Worm (Caenorhabditis elegans) whole organism, L2 larva: ENCODE measurements around the gene fbxa-56.

ENCODE experiments used
- F13H6.1 ChIP-seq: sonication (generic microtip); optimal IDR thresholded peaks from 2 replicates; lab custom pipeline; 2016; ENCODE audit warnings: missing genetic modification characterization, missing compliant biosample characterization
- R02D3.7 ChIP-seq: fragments of 150-350 bp; optimal IDR thresholded peaks from 2 replicates; lab custom pipeline; 2014; ENCODE audit warnings: missing biosample characterization, missing genetic modification characterization
- ama-1 ChIP-seq: fragments of 150-350 bp; optimal IDR thresholded peaks from 2 replicates; lab custom pipeline; 2018; ENCODE audit warnings: inconsistent platforms
- lin-11 ChIP-seq: fragments of 150-350 bp; sonication (generic microtip); optimal IDR thresholded peaks from 2 replicates; lab custom pipeline; 2014; ENCODE audit warnings: missing biosample characterization, missing genetic modification characterization, inconsistent platforms, mixed read lengths
- nhr-11 ChIP-seq: fragments of 150-350 bp; optimal IDR thresholded peaks from 2 replicates; lab custom pipeline; 2014; ENCODE audit warnings: missing biosample characterization, missing genetic modification characterization
- nhr-12 ChIP-seq: fragments of 150-350 bp; optimal IDR thresholded peaks from 2 replicates; lab custom pipeline; 2014; ENCODE audit warnings: missing biosample characterization, missing genetic modification characterization
- nhr-237 ChIP-seq: fragments of 150-350 bp; optimal IDR thresholded peaks from 2 replicates; lab custom pipeline; 2014; ENCODE audit warnings: missing biosample characterization, missing genetic modification characterization
- nhr-25 ChIP-seq: fragments of 150-350 bp; sonication (generic microtip); optimal IDR thresholded peaks from 3 replicates; lab custom pipeline; 2014; ENCODE audit warnings: missing biosample characterization, missing genetic modification characterization
- sma-3 ChIP-seq: sonication (generic microtip); optimal IDR thresholded peaks from 2 replicates; lab custom pipeline; 2016; ENCODE audit warnings: missing genetic modification reagents, missing genetic modification characterization, missing compliant biosample characterization
- sma-9 ChIP-seq, 2 experiments: fragments of 150-350 bp in 1 of 2; sonication (generic microtip) in 1 of 2; optimal IDR thresholded peaks; 2 replicates each; lab custom pipeline; 2014 to 2016; ENCODE audit warnings: missing genetic modification characterization in 2 of 2, mild to moderate bottlenecking in 1 of 2, missing biosample characterization in 1 of 2, missing compliant biosample characterization in 1 of 2, missing genetic modification reagents in 1 of 2, moderate library complexity in 1 of 2
- zag-1 ChIP-seq: fragments of 150-350 bp; optimal IDR thresholded peaks from 2 replicates; lab custom pipeline; 2014; ENCODE audit warnings: missing biosample characterization, missing genetic modification characterization

ce11 chrIII:916897-917296, 21.0 kb downstream of the fbxa-56 start, which contains the start of gene idpp-13:
- no peak for TF ChIP-seq F13H6.1
- TF ChIP-seq nhr-237 (tag; lab: Kevin White, UChicago): no peak
- TF ChIP-seq R02D3.7: no peak
- TF ChIP-seq lin-11: no peak
- no peak for TF ChIP-seq nhr-25 (tag; lab: Kevin White, UChicago)
- TF ChIP-seq nhr-12 (tag; lab: Kevin White, UChicago): no peak
- TF ChIP-seq ama-1: no peak
- TF ChIP-seq sma-9 (GFP tag; optimal IDR thresholded peaks at IDR 0.05; lab: Kevin White, UChicago): no peak
- TF ChIP-seq sma-9 (tag; optimal IDR thresholded peaks at IDR 0.05; lab: Kevin White, UChicago): no peak
- TF ChIP-seq zag-1: no peak
- TF ChIP-seq sma-3 (GFP tag; lab: Kevin White, UChicago): no peak
- TF ChIP-seq nhr-11 (tag; lab: Kevin White, UChicago): no peak
